Fruit fly (Drosophila melanogaster) whole organism, prepupa: ENCODE measurements around the gene scat.

Experiments
- Blimp-1 ChIP-seq: fragments of 200-800 bp; sonication (Bioruptor generic); optimal IDR thresholded peaks from 3 replicates; lab custom pipeline; 2017; ENCODE audit warnings: missing biosample characterization, missing genetic modification characterization, mild to moderate bottlenecking, moderate library complexity, missing genetic modification reagents
- CG10631 ChIP-seq: fragments of 200-800 bp; sonication (Bioruptor generic); optimal IDR thresholded peaks from 2 replicates; lab custom pipeline; 2016; ENCODE audit warnings: missing biosample characterization, missing genetic modification characterization
- CG10669 ChIP-seq: fragments of 200-800 bp; sonication (Bioruptor generic); optimal IDR thresholded peaks from 3 replicates; lab custom pipeline; 2018; ENCODE audit warnings: missing biosample characterization, mild to moderate bottlenecking, missing genetic modification characterization, moderate library complexity
- CG11902 ChIP-seq: fragments of 200-800 bp; sonication (Bioruptor generic); optimal IDR thresholded peaks from 3 replicates; lab custom pipeline; 2016; ENCODE audit warnings: missing biosample characterization, missing genetic modification characterization
- CG15336 ChIP-seq: fragments of 200-800 bp; sonication (Bioruptor generic); IDR thresholded peaks from 2 replicates; pipeline ENCODE4 v1.3.6; 2022; ENCODE audit warnings: missing biosample characterization, missing genetic modification characterization
- CG1621 ChIP-seq: fragments of 200-800 bp; sonication (Bioruptor generic); optimal IDR thresholded peaks from 3 replicates; lab custom pipeline; 2018; ENCODE audit warnings: missing biosample characterization, mild to moderate bottlenecking, missing genetic modification characterization
- CG16779 ChIP-seq: fragments of 200-800 bp; sonication (Bioruptor generic); optimal IDR thresholded peaks from 3 replicates; lab custom pipeline; 2017; ENCODE audit warnings: missing biosample characterization, mild to moderate bottlenecking, missing genetic modification characterization
- CG3032 ChIP-seq: fragments of 200-800 bp; optimal IDR thresholded peaks from 2 replicates; lab custom pipeline; 2019; ENCODE audit warnings: missing biosample characterization, mild to moderate bottlenecking, missing genetic modification characterization, moderate library complexity
- CG32006 ChIP-seq: fragments of 200-800 bp; sonication (Bioruptor generic); optimal IDR thresholded peaks from 3 replicates; lab custom pipeline; 2017; ENCODE audit warnings: missing biosample characterization, mild to moderate bottlenecking, missing genetic modification characterization
- CG34406 ChIP-seq: fragments of 200-800 bp; sonication (Bioruptor generic); optimal IDR thresholded peaks from 3 replicates; lab custom pipeline; 2016; ENCODE audit warnings: missing biosample characterization, missing genetic modification characterization
- CG3919 ChIP-seq: fragments of 200-800 bp; sonication (Bioruptor generic); optimal IDR thresholded peaks from 3 replicates; lab custom pipeline; 2016; ENCODE audit warnings: missing biosample characterization, missing genetic modification characterization
- CG6163 ChIP-seq: fragments of 200-800 bp; sonication (Bioruptor generic); IDR thresholded peaks from 3 replicates; pipeline ENCODE4 v1.3.6; 2022; ENCODE audit warnings: missing biosample characterization, missing genetic modification characterization
- CG6276 ChIP-seq: fragments of 200-800 bp; sonication (Bioruptor generic); optimal IDR thresholded peaks from 2 replicates; lab custom pipeline; 2017; ENCODE audit warnings: missing biosample characterization, mild to moderate bottlenecking, missing genetic modification characterization
- CG6792 ChIP-seq: fragments of 200-800 bp; sonication (Bioruptor generic); optimal IDR thresholded peaks from 3 replicates; lab custom pipeline; 2016; ENCODE audit warnings: missing biosample characterization, missing genetic modification characterization
- CG6808 ChIP-seq: fragments of 200-800 bp; sonication (Bioruptor generic); optimal IDR thresholded peaks from 3 replicates; lab custom pipeline; 2017; ENCODE audit warnings: missing biosample characterization, missing genetic modification characterization, mild to moderate bottlenecking, moderate library complexity, missing genetic modification reagents
- CG6854 ChIP-seq: fragments of 200-800 bp; sonication (Bioruptor generic); optimal IDR thresholded peaks from 2 replicates; lab custom pipeline; 2017; ENCODE audit warnings: missing biosample characterization, mild to moderate bottlenecking, missing genetic modification characterization
- CG7368 ChIP-seq: fragments of 200-800 bp; sonication (Bioruptor generic); optimal IDR thresholded peaks from 3 replicates; lab custom pipeline; 2016; ENCODE audit warnings: missing biosample characterization, missing genetic modification characterization
- CG8119 ChIP-seq: fragments of 200-800 bp; sonication (Bioruptor generic); IDR thresholded peaks from 3 replicates; pipeline ENCODE4 v1.3.6; 2022; ENCODE audit warnings: missing biosample characterization, missing genetic modification characterization
- CG8319 ChIP-seq: fragments of 200-800 bp; sonication (Bioruptor generic); optimal IDR thresholded peaks from 3 replicates; lab custom pipeline; 2016; ENCODE audit warnings: missing biosample characterization, missing genetic modification characterization
- CG8632 ChIP-seq: fragments of 200-800 bp; sonication (Bioruptor generic); optimal IDR thresholded peaks from 3 replicates; lab custom pipeline; 2016; ENCODE audit warnings: missing biosample characterization, missing genetic modification characterization
- CG9139 ChIP-seq: fragments of 200-800 bp; sonication (Bioruptor generic); optimal IDR thresholded peaks from 3 replicates; lab custom pipeline; 2017; ENCODE audit warnings: missing biosample characterization, mild to moderate bottlenecking, missing genetic modification characterization
- Eip75B ChIP-seq: fragments of 200-800 bp; sonication (Bioruptor generic); optimal IDR thresholded peaks from 3 replicates; lab custom pipeline; 2016; ENCODE audit warnings: missing biosample characterization, missing genetic modification characterization
- Eip93F ChIP-seq: fragments of 200-800 bp; sonication (Bioruptor generic); optimal IDR thresholded peaks from 2 replicates; lab custom pipeline; 2016; ENCODE audit warnings: missing biosample characterization, mild to moderate bottlenecking, missing genetic modification characterization
- Ets96B ChIP-seq: fragments of 200-800 bp; optimal IDR thresholded peaks from 2 replicates; lab custom pipeline; 2019; ENCODE audit warnings: missing biosample characterization, mild to moderate bottlenecking, missing genetic modification characterization, moderate library complexity
- Gug ChIP-seq: fragments of 200-800 bp; sonication (Bioruptor generic); IDR thresholded peaks from 2 replicates; pipeline ENCODE4 v1.3.6; 2022; ENCODE audit warnings: missing biosample characterization, missing genetic modification characterization
- Hr38 ChIP-seq: sonication (Bioruptor generic); optimal IDR thresholded peaks from 2 replicates; lab custom pipeline; 2016; ENCODE audit warnings: missing biosample characterization, missing genetic modification characterization
- Hr4 ChIP-seq: fragments of 200-800 bp; sonication (Bioruptor generic); optimal IDR thresholded peaks from 3 replicates; lab custom pipeline; 2016; ENCODE audit warnings: missing biosample characterization, missing genetic modification characterization
- Lpt ChIP-seq: fragments of 200-800 bp; sonication (Bioruptor generic); optimal IDR thresholded peaks from 3 replicates; lab custom pipeline; 2016; ENCODE audit warnings: missing biosample characterization, missing genetic modification characterization
- Met ChIP-seq: fragments of 200-800 bp; sonication (Bioruptor generic); optimal IDR thresholded peaks from 3 replicates; lab custom pipeline; 2016; ENCODE audit warnings: missing biosample characterization, missing genetic modification characterization
- OdsH ChIP-seq: fragments of 200-800 bp; sonication (Bioruptor generic); optimal IDR thresholded peaks from 3 replicates; lab custom pipeline; 2016; ENCODE audit warnings: missing biosample characterization, missing genetic modification characterization
- Smox ChIP-seq: fragments of 200-800 bp; sonication (Bioruptor generic); optimal IDR thresholded peaks from 3 replicates; lab custom pipeline; 2016; ENCODE audit warnings: missing biosample characterization, missing genetic modification characterization
- Sox102F ChIP-seq: fragments of 200-800 bp; sonication (Bioruptor generic); optimal IDR thresholded peaks from 2 replicates; lab custom pipeline; 2016; ENCODE audit warnings: missing biosample characterization, mild to moderate bottlenecking, missing genetic modification characterization
- Sox14 ChIP-seq: fragments of 200-800 bp; sonication (Bioruptor generic); optimal IDR thresholded peaks from 3 replicates; lab custom pipeline; 2016; ENCODE audit warnings: missing biosample characterization, missing genetic modification characterization
- acj6 ChIP-seq: fragments of 200-800 bp; sonication (Bioruptor generic); optimal IDR thresholded peaks from 3 replicates; lab custom pipeline; 2016; ENCODE audit warnings: missing biosample characterization, missing genetic modification characterization
- cyc ChIP-seq: fragments of 200-800 bp; sonication (Bioruptor generic); optimal IDR thresholded peaks from 3 replicates; lab custom pipeline; 2016; ENCODE audit warnings: missing biosample characterization, missing genetic modification characterization
- dac ChIP-seq: fragments of 200-800 bp; sonication (Bioruptor generic); optimal IDR thresholded peaks from 2 replicates; lab custom pipeline; 2017; ENCODE audit warnings: missing biosample characterization, mild to moderate bottlenecking, missing genetic modification characterization
- eg ChIP-seq: fragments of 200-800 bp; sonication (Bioruptor generic); IDR thresholded peaks from 3 replicates; pipeline ENCODE4 v1.3.6; 2022; ENCODE audit warnings: missing biosample characterization, missing genetic modification characterization
- esn ChIP-seq: fragments of 200-800 bp; sonication (Bioruptor generic); optimal IDR thresholded peaks from 2 replicates; lab custom pipeline; 2016; ENCODE audit warnings: missing biosample characterization, mild to moderate bottlenecking, missing genetic modification characterization, moderate library complexity
- fd59A ChIP-seq: fragments of 200-800 bp; sonication (Bioruptor generic); optimal IDR thresholded peaks from 2 replicates; lab custom pipeline; 2017; ENCODE audit warnings: missing biosample characterization, mild to moderate bottlenecking, missing genetic modification characterization, missing genetic modification reagents
- fd85E ChIP-seq: fragments of 200-800 bp; sonication (Bioruptor generic); optimal IDR thresholded peaks from 3 replicates; lab custom pipeline; 2016; ENCODE audit warnings: missing biosample characterization, missing genetic modification characterization
- fkh ChIP-seq: fragments of 200-800 bp; sonication (Bioruptor generic); optimal IDR thresholded peaks from 3 replicates; lab custom pipeline; 2017; ENCODE audit warnings: missing biosample characterization, mild to moderate bottlenecking, missing genetic modification characterization, moderate library complexity
- lz ChIP-seq: fragments of 200-800 bp; sonication (Bioruptor generic); optimal IDR thresholded peaks from 3 replicates; lab custom pipeline; 2016; ENCODE audit warnings: missing biosample characterization, missing genetic modification characterization
- net ChIP-seq: fragments of 200-800 bp; sonication (Bioruptor generic); optimal IDR thresholded peaks from 3 replicates; lab custom pipeline; 2016; ENCODE audit warnings: missing biosample characterization, missing genetic modification characterization
- pdm3 ChIP-seq: fragments of 200-800 bp; sonication (Bioruptor generic); optimal IDR thresholded peaks from 3 replicates; lab custom pipeline; 2016; ENCODE audit warnings: missing biosample characterization, missing genetic modification characterization
- salr ChIP-seq, 2 experiments: fragments of 200-800 bp; sonication (Bioruptor generic); optimal IDR thresholded peaks; 3 replicates each; lab custom pipeline; 2016 to 2018; ENCODE audit warnings: missing biosample characterization in 2 of 2, missing genetic modification characterization in 2 of 2, mild to moderate bottlenecking in 1 of 2
- spab ChIP-seq: fragments of 200-800 bp; sonication (Bioruptor generic); optimal IDR thresholded peaks from 2 replicates; lab custom pipeline; 2017; ENCODE audit warnings: missing biosample characterization, mild to moderate bottlenecking, missing genetic modification characterization, missing genetic modification reagents
- svp ChIP-seq: fragments of 200-800 bp; sonication (Bioruptor generic); peaks from one replicate; lab custom pipeline; 2016; ENCODE audit warnings: missing biosample characterization, missing genetic modification characterization
- topi ChIP-seq: fragments of 200-800 bp; sonication (Bioruptor generic); optimal IDR thresholded peaks from 3 replicates; lab custom pipeline; 2016; ENCODE audit warnings: missing biosample characterization, missing genetic modification characterization
- vri ChIP-seq: fragments of 200-800 bp; sonication (Bioruptor generic); optimal IDR thresholded peaks from 3 replicates; lab custom pipeline; 2016; ENCODE audit warnings: missing biosample characterization, mild to moderate bottlenecking, missing genetic modification characterization

scat gene

dm6 chr2L:9436504-9436903 is 5.3 kb downstream of the scat start, which contains the start of gene RpS28-like:
TSS of gene RpS28-like (plus strand) at chr2L:9436804.
- TF ChIP-seq acj6 (GFP tag; lab: Kevin White, UChicago) (no peak), CG6163 (GFP tag; lab: Robert Waterston, UW) (no peak), Hr38 (no peak), Eip75B (no peak), CG3032 (tag; lab: Kevin White, UChicago) (no peak), CG10631 (GFP tag; lab: Kevin White, UChicago) (no peak), salr (GFP tag; optimal IDR thresholded peaks at IDR 0.05; lab: Kevin White, UChicago) (no peak), CG8119 (GFP tag; lab: Robert Waterston, UW) (no peak), Met (no peak), CG10669 (no peak), CG11902 (no peak), Ets96B (tag; lab: Kevin White, UChicago) (no peak), Sox14 (GFP tag; lab: Kevin White, UChicago) (no peak), OdsH (GFP tag; lab: Kevin White, UChicago) (no peak), CG6276 (GFP tag; lab: Kevin White, UChicago) (no peak), CG1621 (tag; lab: Kevin White, UChicago) (no peak), CG15336 (GFP tag; lab: Robert Waterston, UW) (no peak), Hr4 (no peak), lz (GFP tag; lab: Kevin White, UChicago) (no peak), topi (no peak)

- TF ChIP-seq Eip75B (no peak), CG6808 (GFP tag; lab: Kevin White, UChicago) (no peak), CG32006 (GFP tag; lab: Kevin White, UChicago) (no peak), CG6854 (no peak), CG16779 (tag; lab: Kevin White, UChicago) (no peak), Hr4 (no peak), Sox102F (GFP tag; lab: Kevin White, UChicago) (no peak), CG11902 (no peak), CG8119 (GFP tag; lab: Robert Waterston, UW) (no peak), Hr38 (no peak), fkh (GFP tag; lab: Kevin White, UChicago) (no peak), net (GFP tag; lab: Kevin White, UChicago) (no peak), cyc (no peak), Blimp-1 (no peak), dac (GFP tag; lab: Kevin White, UChicago) (no peak), Sox14 (GFP tag; lab: Kevin White, UChicago) (no peak), CG8319 (GFP tag; lab: Kevin White, UChicago) (no peak), topi (no peak), fd85E (GFP tag; lab: Kevin White, UChicago) (no peak), CG8632 (GFP tag; lab: Kevin White, UChicago) (no peak), CG10631 (GFP tag; lab: Kevin White, UChicago) (no peak), vri (GFP tag; lab: Kevin White, UChicago) (no peak), CG3919 (GFP tag; lab: Kevin White, UChicago) (peak; percentile 0), pdm3 (no peak), svp (GFP tag; lab: Kevin White, UChicago) (no peak), Eip93F (GFP tag; lab: Kevin White, UChicago) (no peak), CG6276 (GFP tag; lab: Kevin White, UChicago) (no peak), lz (GFP tag; lab: Kevin White, UChicago) (peak; percentile 4), CG7368 (GFP tag; lab: Kevin White, UChicago) (no peak), Gug (GFP tag; lab: Robert Waterston, UW) (no peak), CG34406 (GFP tag; lab: Kevin White, UChicago) (no peak), CG6792 (GFP tag; lab: Kevin White, UChicago) (no peak), fd59A (GFP tag; lab: Kevin White, UChicago) (no peak), CG3032 (tag; lab: Kevin White, UChicago) (no peak), Met (no peak), Lpt (no peak), CG9139 (GFP tag; lab: Kevin White, UChicago) (no peak), CG10669 (no peak), Smox (no peak), spab (GFP tag; lab: Kevin White, UChicago) (no peak), CG1621 (tag; lab: Kevin White, UChicago) (no peak), acj6 (GFP tag; lab: Kevin White, UChicago) (peak; percentile 6), eg (GFP tag; lab: Robert Waterston, UW) (peak; percentile 53; the same call in 1 of the 3 replicates), esn (GFP tag; lab: Kevin White, UChicago) (no peak)
These were observed 6.1 kb downstream of the scat start, which contains the start of gene numb for dm6 chr2L:9437216-9437715. TSS of gene numb (plus strand) at chr2L:9437469.
